Worm (Caenorhabditis elegans) whole organism, midembryonic: ENCODE results near the gene abf-6.

ENCODE experiments used
- cog-1 ChIP-seq: sonication (generic microtip); optimal IDR thresholded peaks from 2 replicates; lab custom pipeline; 2016; ENCODE audit warnings: missing genetic modification characterization, missing compliant biosample characterization
- flt-1 ChIP-seq: fragments of 200-800 bp; sonication (Bioruptor generic); IDR thresholded peaks from 2 replicates; pipeline ENCODE4 v1.3.6; 2022; ENCODE audit warnings: missing genetic modification characterization, missing compliant biosample characterization
- klf-2 ChIP-seq: fragments of 200-800 bp; sonication (Bioruptor generic); conservative IDR thresholded peaks from 2 replicates; pipeline ENCODE4 v1.3.6; 2022; ENCODE audit warnings: missing genetic modification reagents, missing genetic modification characterization, missing compliant biosample characterization
- med-1 ChIP-seq: sonication (generic microtip); optimal IDR thresholded peaks from 2 replicates; lab custom pipeline; 2017; ENCODE audit warnings: missing genetic modification characterization, mild to moderate bottlenecking, missing compliant biosample characterization, antibody characterized with exemption, missing genetic modification reagents; ENCODE audit not compliant: insufficient read depth
- ref-1 ChIP-seq: fragments of 200-800 bp; sonication (Bioruptor generic); conservative IDR thresholded peaks from 2 replicates; pipeline ENCODE4 v1.3.6; 2022; ENCODE audit warnings: missing genetic modification reagents, missing genetic modification characterization, missing compliant biosample characterization
- tab-1 ChIP-seq: fragments of 200-800 bp; sonication (Bioruptor generic); IDR thresholded peaks from 2 replicates; pipeline ENCODE4 v1.3.6; 2022; ENCODE audit warnings: missing genetic modification characterization, missing compliant biosample characterization
- ztf-23 ChIP-seq: fragments of 200-800 bp; sonication (Bioruptor generic); IDR thresholded peaks from 2 replicates; pipeline ENCODE4 v1.3.6; 2022; ENCODE audit warnings: missing genetic modification reagents, missing genetic modification characterization, missing compliant biosample characterization

DNA sequence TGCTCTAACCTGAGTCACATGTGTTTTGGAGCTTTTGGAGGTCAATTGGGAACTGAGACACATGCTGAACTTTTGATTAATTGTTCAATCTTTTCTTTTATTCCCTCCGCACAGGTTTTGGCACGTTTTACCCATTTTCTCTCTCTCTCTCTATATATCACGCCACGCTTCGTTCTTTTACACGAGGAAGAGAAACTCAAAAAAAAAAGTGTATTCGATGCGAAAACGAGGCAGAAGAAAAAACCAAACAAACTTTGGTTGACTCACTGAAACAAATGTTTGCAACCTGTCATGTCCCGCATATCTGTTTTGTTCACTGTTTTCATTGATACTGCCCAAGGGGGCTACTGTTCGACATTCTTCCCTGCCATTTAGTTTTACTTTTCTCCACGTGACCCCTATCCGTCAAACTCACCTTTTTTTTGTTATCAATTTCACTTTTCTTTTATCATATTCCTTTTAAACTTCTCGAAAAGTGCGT lies 32.6 kb upstream of the abf-6 start:
- TF ChIP-seq tab-1 (GFP tag; lab: Robert Waterston, UW), result no peak
- TF ChIP-seq cog-1 (tag; lab: Kevin White, UChicago), result no peak
- no peak for TF ChIP-seq klf-2
- no peak for TF ChIP-seq flt-1
- no peak for TF ChIP-seq ref-1
- TF ChIP-seq med-1, result no peak
- no peak for TF ChIP-seq ztf-23 (GFP tag; lab: Robert Waterston, UW)
